Worm (Caenorhabditis elegans): ENCODE data around the gene Y43B11AR.3.
A peak's percentile ranks its signal among the peaks of the same experiment; 100 is the strongest.

Y43B11AR.3 gene

DNA sequence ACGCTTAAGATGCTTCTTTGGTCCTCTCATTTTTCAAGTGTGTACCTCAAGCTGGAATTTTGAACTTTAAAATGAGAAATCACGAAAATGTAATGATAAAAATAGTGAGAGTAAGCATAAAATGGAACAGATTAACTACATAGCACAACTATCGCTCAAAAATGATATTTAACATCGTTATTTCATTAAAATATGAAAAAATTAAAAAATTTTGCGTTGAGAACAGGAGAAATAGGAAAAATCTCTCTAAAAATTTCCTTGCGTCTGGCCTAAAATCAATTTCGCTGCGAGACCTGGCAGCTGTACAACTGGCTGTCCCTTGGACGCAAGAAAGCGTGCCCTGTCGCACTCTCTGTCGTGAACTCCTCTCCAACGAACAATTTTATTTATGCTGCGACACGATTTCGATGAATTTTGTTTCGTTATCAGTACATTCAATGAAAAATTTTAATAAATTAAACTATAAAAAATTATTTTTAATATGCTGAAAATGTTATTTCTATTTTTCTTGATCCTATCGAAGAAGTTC, 1.2 kb upstream of the Y43B11AR.3 start, which contains the start of gene rps-4 (continued):
- TF ChIP-seq ahr-1 (tag; optimal IDR thresholded peaks at IDR 0.05): no peak
- no peak for TF ChIP-seq lin-11 (tag; optimal IDR thresholded peaks at IDR 0.05)
- no peak for TF ChIP-seq hlh-6 (tag; optimal IDR thresholded peaks at IDR 0.05)
- TF ChIP-seq C38D4.7 (GFP tag; optimal IDR thresholded peaks at IDR 0.05): no peak
- no peak for TF ChIP-seq dmd-4 (tag; optimal IDR thresholded peaks at IDR 0.05; ENCODE audit: borderline replicate concordance)
- no peak for TF ChIP-seq pag-3 (tag; optimal IDR thresholded peaks at IDR 0.05; ENCODE audit: borderline replicate concordance)
- TF ChIP-seq hlh-30 (tag; optimal IDR thresholded peaks at IDR 0.05; ENCODE audit: insufficient read depth): peak; percentile 27
- TF ChIP-seq pros-1 (tag; optimal IDR thresholded peaks at IDR 0.05): no peak
- no peak for TF ChIP-seq fkh-10 (GFP tag; optimal IDR thresholded peaks at IDR 0.05)
- TF ChIP-seq hlh-13 (GFP tag; optimal IDR thresholded peaks at IDR 0.05): no peak
- no peak for TF ChIP-seq ceh-19 (GFP tag; optimal IDR thresholded peaks at IDR 0.05)
- TF ChIP-seq mec-3 (tag; optimal IDR thresholded peaks at IDR 0.05; ENCODE audit: borderline replicate concordance): no peak
- TF ChIP-seq tbx-2 (tag; optimal IDR thresholded peaks at IDR 0.05): no peak
- TF ChIP-seq zip-5 (tag; optimal IDR thresholded peaks at IDR 0.05): no peak
- TF ChIP-seq fkh-6 (tag; optimal IDR thresholded peaks at IDR 0.05): no peak
- no peak for TF ChIP-seq gmeb-2 (tag; optimal IDR thresholded peaks at IDR 0.05)
- TF ChIP-seq pqm-1 (tag; optimal IDR thresholded peaks at IDR 0.05): no peak
- TF ChIP-seq ceh-14 (tag; optimal IDR thresholded peaks at IDR 0.05): no peak
- no peak for TF ChIP-seq ztf-16 (tag; optimal IDR thresholded peaks at IDR 0.05)
- peak; percentile 23 for TF ChIP-seq pha-2 (tag; optimal IDR thresholded peaks at IDR 0.05)
- TF ChIP-seq fax-1 (tag; optimal IDR thresholded peaks at IDR 0.05): no peak
- no peak for TF ChIP-seq unc-3 (GFP tag; conservative IDR thresholded peaks at IDR 0.05)
- TF ChIP-seq unc-3 (tag; optimal IDR thresholded peaks at IDR 0.05): no peak
- no peak for TF ChIP-seq elt-4 (tag; optimal IDR thresholded peaks at IDR 0.05)
- peak; percentile 13 for TF ChIP-seq ceh-48 (tag; optimal IDR thresholded peaks at IDR 0.05)
- TF ChIP-seq F13H6.1 (tag; optimal IDR thresholded peaks at IDR 0.05): no peak
- peak; percentile 47 for TF ChIP-seq Y22D7AL.16 (tag; optimal IDR thresholded peaks at IDR 0.05)
- TF ChIP-seq sox-2 (GFP tag; IDR thresholded peaks at IDR 0.05): no peak
- TF ChIP-seq hlh-8 (tag; optimal IDR thresholded peaks at IDR 0.05): no peak
- no peak for TF ChIP-seq unc-86 (tag; optimal IDR thresholded peaks at IDR 0.05)
- no peak for TF ChIP-seq hlh-15 (tag; optimal IDR thresholded peaks at IDR 0.05)
- TF ChIP-seq sox-4 (tag; optimal IDR thresholded peaks at IDR 0.05): no peak
- peak; percentile 59 for TF ChIP-seq ceh-31 (tag; optimal IDR thresholded peaks at IDR 0.05)
- TF ChIP-seq nfya-1 (tag; optimal IDR thresholded peaks at IDR 0.05): peak; percentile 79
- no peak for TF ChIP-seq tbx-7 (tag; optimal IDR thresholded peaks at IDR 0.05)
- TF ChIP-seq syd-9 (tag; optimal IDR thresholded peaks at IDR 0.05): no peak
- TF ChIP-seq ceh-18 (tag; optimal IDR thresholded peaks at IDR 0.05): peak; percentile 18
- peak; percentile 31 for TF ChIP-seq unc-42 (tag; optimal IDR thresholded peaks at IDR 0.05)
- TF ChIP-seq K09A11.1 (tag; optimal IDR thresholded peaks at IDR 0.05; ENCODE audit: insufficient read depth): no peak
- no peak for TF ChIP-seq pha-4 (tag; optimal IDR thresholded peaks at IDR 0.05)
- TF ChIP-seq ceh-45 (GFP tag; IDR thresholded peaks at IDR 0.05): no peak
- TF ChIP-seq pax-1 (tag; optimal IDR thresholded peaks at IDR 0.05): no peak
- TF ChIP-seq rnt-1 (tag; optimal IDR thresholded peaks at IDR 0.05): no peak
- no peak for TF ChIP-seq K02D7.2 (tag; optimal IDR thresholded peaks at IDR 0.05)
- TF ChIP-seq madf-2 (tag; optimal IDR thresholded peaks at IDR 0.05): no peak
- TF ChIP-seq nhr-11 (tag; optimal IDR thresholded peaks at IDR 0.05): no peak
- no peak for TF ChIP-seq ceh-6 (GFP tag; optimal IDR thresholded peaks at IDR 0.05)
